Worm (Caenorhabditis elegans) whole organism, midembryonic: ENCODE measurements around the gene lgc-48.

Source experiments
- flt-1 ChIP-seq: fragments of 200-800 bp; sonication (Bioruptor generic); IDR thresholded peaks from 2 replicates; pipeline ENCODE4 v1.3.6; 2022; ENCODE audit warnings: missing genetic modification characterization, missing compliant biosample characterization
- med-1 ChIP-seq: sonication (generic microtip); optimal IDR thresholded peaks from 2 replicates; lab custom pipeline; 2017; ENCODE audit warnings: missing genetic modification characterization, mild to moderate bottlenecking, missing compliant biosample characterization, antibody characterized with exemption, missing genetic modification reagents; ENCODE audit not compliant: insufficient read depth

DNA sequence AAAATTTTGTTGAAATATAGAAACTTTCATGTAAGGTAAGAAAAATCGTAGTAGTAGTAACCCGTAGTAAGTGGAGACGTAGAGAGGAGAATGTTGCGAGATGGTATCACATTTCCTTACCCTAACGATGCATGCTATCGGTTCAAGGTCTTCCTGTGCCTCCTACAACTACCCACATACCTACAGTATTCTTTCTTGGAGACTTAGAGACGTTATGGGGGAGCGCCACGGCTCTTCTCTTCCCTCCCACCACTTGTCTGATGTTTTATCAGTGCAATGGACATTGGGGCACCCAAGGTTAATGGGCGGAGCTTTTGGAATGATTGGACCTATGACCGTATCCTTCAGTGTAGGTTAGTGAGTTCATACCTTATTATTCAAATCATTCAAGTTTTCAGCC is 50.9 kb downstream of the lgc-48 start:
- TF ChIP-seq med-1 (GFP tag; lab: Kevin White, UChicago) (no peak), flt-1 (0 out of 2 replicates have a peak, but pooled peaks have one; percentile 25)
